Fruit fly (Drosophila melanogaster): ENCODE measurements around the gene CG42598.

- TF ChIP-seq psq (optimal IDR thresholded peaks at IDR 0.05) = no peak
- no peak for TF ChIP-seq usp (GFP tag; optimal IDR thresholded peaks at IDR 0.05)
- TF ChIP-seq EcR (GFP tag; optimal IDR thresholded peaks at IDR 0.05) = no peak
- no peak for TF ChIP-seq pan (optimal IDR thresholded peaks at IDR 0.05)
- no peak for TF ChIP-seq CG8478 (optimal IDR thresholded peaks at IDR 0.05)
These were observed at the start of gene CG42598 for dm6 chr3L:26371291-26371773.

Data from whole organism.